Worm (Caenorhabditis elegans) whole organism, L1 larva: ENCODE results near the gene F49C12.7.
"Not testable (repeated sequence)": the region's sequence is repeated elsewhere in the genome, so short reads cannot be mapped to it uniquely, and the experiment has no call there.

Experiments used
- C34B4.2 ChIP-seq: sonication (generic microtip); optimal IDR thresholded peaks from 2 replicates; lab custom pipeline; 2017; ENCODE audit warnings: mild to moderate bottlenecking, missing genetic modification characterization, missing compliant biosample characterization
- aly-2 ChIP-seq: fragments of 150-350 bp; optimal IDR thresholded peaks from 2 replicates; lab custom pipeline; 2014; ENCODE audit warnings: missing biosample characterization, missing genetic modification characterization
- ama-1 ChIP-seq: fragments of 150-350 bp; optimal IDR thresholded peaks from 2 replicates; lab custom pipeline; 2014
- ceh-8 ChIP-seq: fragments of 200-800 bp; sonication (Bioruptor generic); optimal IDR thresholded peaks from 2 replicates; lab custom pipeline; 2018; ENCODE audit warnings: mild to moderate bottlenecking, missing genetic modification characterization, moderate library complexity, missing compliant biosample characterization
- ceh-82 ChIP-seq, 3 experiments: fragments of 150-350 bp in 1 of 3; sonication (generic microtip) in 2 of 3; optimal IDR thresholded peaks; 2 replicates each; lab custom pipeline; 2014 to 2017; ENCODE audit warnings: missing biosample characterization in 3 of 3, missing genetic modification characterization in 3 of 3
- ceh-90 ChIP-seq: sonication (generic microtip); optimal IDR thresholded peaks from 2 replicates; lab custom pipeline; 2016; ENCODE audit warnings: missing genetic modification characterization, missing compliant biosample characterization
- dsc-1 ChIP-seq: sonication (generic microtip); optimal IDR thresholded peaks from 2 replicates; lab custom pipeline; 2016; ENCODE audit warnings: mild to moderate bottlenecking, missing genetic modification characterization, missing compliant biosample characterization
- egl-27 ChIP-seq, 2 experiments: fragments of 150-350 bp in 1 of 2; sonication (generic microtip); optimal IDR thresholded peaks; 3 replicates each; lab custom pipeline; 2017 to 2018; ENCODE audit warnings: missing biosample characterization in 2 of 2, missing genetic modification characterization in 2 of 2, missing genetic modification reagents in 2 of 2
- ets-5 ChIP-seq: fragments of 200-800 bp; sonication (Bioruptor generic); IDR thresholded peaks from 2 replicates; pipeline ENCODE4 v1.3.6; 2022; ENCODE audit warnings: missing genetic modification characterization, missing compliant biosample characterization
- grh-1 ChIP-seq: fragments of 200-800 bp; sonication (Bioruptor generic); IDR thresholded peaks from 2 replicates; pipeline ENCODE4 v1.3.6; 2022; ENCODE audit warnings: missing genetic modification reagents, missing genetic modification characterization, missing compliant biosample characterization
- hlh-17 ChIP-seq: fragments of 200-800 bp; sonication (Bioruptor generic); optimal IDR thresholded peaks from 2 replicates; lab custom pipeline; 2018; ENCODE audit warnings: missing genetic modification characterization, mild to moderate bottlenecking, missing compliant biosample characterization, moderate library complexity, borderline replicate concordance
- hpl-2 ChIP-seq: fragments of 150-350 bp; optimal IDR thresholded peaks from 2 replicates; lab custom pipeline; 2014; ENCODE audit warnings: missing biosample characterization, missing genetic modification reagents, missing genetic modification characterization
- lin-14 ChIP-seq: fragments of 200-800 bp; sonication (Bioruptor generic); optimal IDR thresholded peaks from 2 replicates; lab custom pipeline; 2018; ENCODE audit warnings: mild to moderate bottlenecking, missing genetic modification characterization, moderate library complexity, missing compliant biosample characterization
- lin-35 ChIP-seq, 2 experiments: fragments of 150-350 bp; optimal IDR thresholded peaks; 2 replicates each; lab custom pipeline; 2014; ENCODE audit warnings: missing biosample characterization in 2 of 2, missing genetic modification characterization in 2 of 2, missing genetic modification reagents in 2 of 2
- lsy-2 ChIP-seq, 2 experiments: fragments of 150-350 bp; optimal IDR thresholded peaks; 2 replicates each; lab custom pipeline; 2014; ENCODE audit warnings: missing biosample characterization in 2 of 2, missing genetic modification characterization in 2 of 2
- nhr-11 ChIP-seq: fragments of 150-350 bp; optimal IDR thresholded peaks from 2 replicates; lab custom pipeline; 2014; ENCODE audit warnings: missing biosample characterization, missing genetic modification characterization
- nhr-19 ChIP-seq: fragments of 200-800 bp; sonication (Bioruptor generic); conservative IDR thresholded peaks from 2 replicates; pipeline ENCODE4 v1.3.6; 2022; ENCODE audit warnings: missing genetic modification characterization, missing compliant biosample characterization
- nhr-28 ChIP-seq: fragments of 150-350 bp; optimal IDR thresholded peaks from 2 replicates; lab custom pipeline; 2014; ENCODE audit warnings: missing biosample characterization, missing genetic modification characterization
- nhr-76 ChIP-seq: sonication (generic microtip); optimal IDR thresholded peaks from 2 replicates; lab custom pipeline; 2017; ENCODE audit warnings: missing biosample characterization, missing genetic modification characterization
- nhr-85 ChIP-seq: sonication (generic microtip); peaks from one replicate; lab custom pipeline; 2016; ENCODE audit warnings: missing genetic modification characterization, inconsistent platforms, missing compliant biosample characterization
- pag-3 ChIP-seq: sonication (generic microtip); optimal IDR thresholded peaks from 2 replicates; lab custom pipeline; 2017; ENCODE audit warnings: missing genetic modification characterization, mild to moderate bottlenecking, missing compliant biosample characterization, antibody characterized with exemption, borderline replicate concordance; ENCODE audit not compliant: insufficient read depth
- pax-3 ChIP-seq: fragments of 200-800 bp; sonication (Bioruptor generic); optimal IDR thresholded peaks from 2 replicates; lab custom pipeline; 2018; ENCODE audit warnings: mild to moderate bottlenecking, missing genetic modification characterization, moderate library complexity, missing compliant biosample characterization
- pqm-1 ChIP-seq: sonication (generic microtip); optimal IDR thresholded peaks from 3 replicates; lab custom pipeline; 2017; ENCODE audit warnings: missing biosample characterization, missing genetic modification characterization
- sup-37 ChIP-seq: fragments of 200-800 bp; sonication (Bioruptor generic); optimal IDR thresholded peaks from 2 replicates; lab custom pipeline; 2018; ENCODE audit warnings: mild to moderate bottlenecking, missing genetic modification characterization, missing compliant biosample characterization
- tbx-2 ChIP-seq: sonication (generic microtip); optimal IDR thresholded peaks from 2 replicates; lab custom pipeline; 2016; ENCODE audit warnings: missing genetic modification characterization, missing compliant biosample characterization
- unc-130 ChIP-seq: fragments of 150-350 bp; optimal IDR thresholded peaks from 2 replicates; lab custom pipeline; 2017; ENCODE audit warnings: missing biosample characterization, missing genetic modification characterization, inconsistent platforms
- unc-62 ChIP-seq: fragments of 150-350 bp; optimal IDR thresholded peaks from 2 replicates; lab custom pipeline; 2014; ENCODE audit warnings: missing biosample characterization, missing genetic modification reagents, missing genetic modification characterization
- unc-86 ChIP-seq: sonication (generic microtip); optimal IDR thresholded peaks from 2 replicates; lab custom pipeline; 2016; ENCODE audit warnings: missing genetic modification characterization, missing compliant biosample characterization
- unc-98 ChIP-seq: fragments of 200-800 bp; sonication (Bioruptor generic); IDR thresholded peaks from 2 replicates; pipeline ENCODE4 v1.3.6; 2022; ENCODE audit warnings: missing genetic modification characterization, missing compliant biosample characterization
- xbp-1 ChIP-seq: sonication (generic microtip); optimal IDR thresholded peaks from 2 replicates; lab custom pipeline; 2016; ENCODE audit warnings: missing genetic modification characterization, missing compliant biosample characterization
- zag-1 ChIP-seq: fragments of 150-350 bp; optimal IDR thresholded peaks from 2 replicates; lab custom pipeline; 2014; ENCODE audit warnings: missing biosample characterization, missing genetic modification characterization
- zip-4 ChIP-seq: fragments of 200-800 bp; sonication (Bioruptor generic); optimal IDR thresholded peaks from 2 replicates; lab custom pipeline; 2018; ENCODE audit warnings: mild to moderate bottlenecking, missing genetic modification characterization, moderate library complexity, missing compliant biosample characterization
- ztf-4 ChIP-seq: fragments of 150-350 bp; optimal IDR thresholded peaks from 2 replicates; lab custom pipeline; 2014; ENCODE audit warnings: missing biosample characterization, missing genetic modification characterization

F49C12.7 gene

DNA sequence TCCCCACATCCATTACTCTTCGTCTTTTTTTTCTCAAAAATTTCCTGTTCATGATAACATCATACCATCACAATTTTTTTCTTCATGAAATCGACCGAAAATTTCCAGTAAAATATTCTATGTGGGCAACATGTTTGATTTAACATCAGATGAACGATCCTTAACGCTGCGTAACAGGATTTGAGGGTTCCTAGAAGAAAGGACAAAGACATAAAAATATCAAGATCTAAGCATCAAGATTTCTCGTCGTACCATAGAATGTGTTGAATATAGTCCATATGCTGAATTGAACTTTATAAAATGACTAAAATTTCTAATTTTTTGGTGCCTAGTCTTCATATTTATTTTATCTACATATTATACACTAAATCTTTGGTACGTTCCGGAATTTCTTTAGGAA lies 12.6 kb downstream of the F49C12.7 start, which contains the start of gene F49C12.3:
Gene F49C12.3 (plus strand): TSS at position 301 of the 400 bp plus-strand sequence.
- no peak for TF ChIP-seq grh-1 (GFP tag; lab: Robert Waterston, UW)
- TF ChIP-seq tbx-2 (tag; lab: Kevin White, UChicago): no peak
- no peak for TF ChIP-seq nhr-11 (tag; lab: Kevin White, UChicago)
- no peak for TF ChIP-seq unc-86 (tag; lab: Kevin White, UChicago)
- TF ChIP-seq egl-27 (tag; optimal IDR thresholded peaks at IDR 0.05; lab: Kevin White, UChicago): no peak
- no peak for TF ChIP-seq nhr-76 (tag; lab: Kevin White, UChicago)
- TF ChIP-seq ztf-4: no peak
- TF ChIP-seq C34B4.2 (tag; lab: Kevin White, UChicago): no peak
- TF ChIP-seq nhr-19 (GFP tag; lab: Robert Waterston, UW): no peak
- no peak for TF ChIP-seq nhr-85
- TF ChIP-seq lin-14: no peak
- TF ChIP-seq ama-1 (lab: Kevin White, UChicago): no peak
- no peak for TF ChIP-seq unc-130
- TF ChIP-seq hpl-2: no peak
- no peak for TF ChIP-seq lin-35 (GFP tag; optimal IDR thresholded peaks at IDR 0.05; lab: Kevin White, UChicago)
- TF ChIP-seq xbp-1 (tag; lab: Kevin White, UChicago): no peak
- no peak for TF ChIP-seq unc-62 (GFP tag; lab: Kevin White, UChicago)
- no peak for TF ChIP-seq dsc-1 (tag; lab: Kevin White, UChicago)
- no peak for TF ChIP-seq lsy-2 (tag; optimal IDR thresholded peaks at IDR 0.05; lab: Kevin White, UChicago)
- no peak for TF ChIP-seq nhr-28 (tag; lab: Kevin White, UChicago)
- TF ChIP-seq, all 84 proteins: peak for 0

DNA sequence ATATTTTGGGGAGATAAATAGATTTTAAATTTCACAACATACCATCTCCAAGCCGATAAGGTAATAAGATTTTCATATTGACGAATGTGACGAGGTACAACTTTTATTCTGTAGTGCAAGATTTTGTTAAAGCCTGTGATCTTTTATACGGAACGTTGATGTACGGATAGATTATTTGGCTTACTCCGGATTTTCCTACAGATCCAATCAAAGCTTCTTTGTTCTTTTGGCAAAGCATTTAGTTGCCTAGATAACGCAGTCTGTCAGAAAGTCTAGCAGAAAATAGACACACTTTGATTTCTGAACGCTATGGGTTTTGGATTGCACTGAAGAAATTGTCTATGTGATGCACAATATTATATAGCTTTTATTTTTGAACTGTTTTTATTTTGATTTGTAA lies 13.6 kb downstream of the F49C12.7 start, which contains the start of gene F49C12.2:
Gene F49C12.2 (minus strand): TSS at position 101 of the 400 bp plus-strand sequence.
- no peak for TF ChIP-seq zag-1 (tag; lab: Kevin White, UChicago)
- TF ChIP-seq ceh-90 (tag; lab: Kevin White, UChicago): no peak

DNA sequence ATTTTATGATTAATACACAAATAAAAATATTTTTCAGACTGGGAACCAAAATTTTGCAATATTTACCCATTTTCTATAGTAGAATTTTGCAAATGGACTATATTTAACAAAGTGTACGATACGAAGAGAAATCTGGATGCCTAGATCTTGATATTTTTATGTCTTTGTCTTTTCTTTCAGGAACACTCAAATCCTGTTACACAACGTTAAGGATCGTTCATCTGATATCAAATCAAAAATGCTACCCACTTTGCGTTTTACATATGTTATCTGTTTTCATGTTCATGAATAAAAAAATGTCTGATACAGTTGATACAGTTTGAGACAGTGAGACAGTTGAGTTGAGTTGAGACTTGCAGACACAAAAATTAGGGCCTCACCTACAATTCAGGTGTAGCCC lies 16.4 kb downstream of the F49C12.7 start, which contains the start of gene F49C12.1:
Gene F49C12.1 (minus strand): TSS at position 70 of the 400 bp plus-strand sequence.
- no peak for TF ChIP-seq ceh-90 (tag; lab: Kevin White, UChicago)
- TF ChIP-seq zag-1 (tag; lab: Kevin White, UChicago): no peak
- no peak for TF ChIP-seq zip-4 (GFP tag; lab: Kevin White, UChicago)
- TF ChIP-seq pax-3 (tag; lab: Kevin White, UChicago): no peak
- TF ChIP-seq pag-3: no peak
- no peak for TF ChIP-seq ceh-8 (GFP tag; lab: Kevin White, UChicago)
- TF ChIP-seq ceh-82 (tag; optimal IDR thresholded peaks at IDR 0.05; lab: Kevin White, UChicago): no peak
- TF ChIP-seq hlh-17 (GFP tag; lab: Kevin White, UChicago): no peak
- no peak for TF ChIP-seq ets-5
- TF ChIP-seq aly-2 (tag; lab: Kevin White, UChicago): no peak
- TF ChIP-seq pqm-1 (tag; lab: Kevin White, UChicago): no peak
- no peak for TF ChIP-seq unc-98

DNA sequence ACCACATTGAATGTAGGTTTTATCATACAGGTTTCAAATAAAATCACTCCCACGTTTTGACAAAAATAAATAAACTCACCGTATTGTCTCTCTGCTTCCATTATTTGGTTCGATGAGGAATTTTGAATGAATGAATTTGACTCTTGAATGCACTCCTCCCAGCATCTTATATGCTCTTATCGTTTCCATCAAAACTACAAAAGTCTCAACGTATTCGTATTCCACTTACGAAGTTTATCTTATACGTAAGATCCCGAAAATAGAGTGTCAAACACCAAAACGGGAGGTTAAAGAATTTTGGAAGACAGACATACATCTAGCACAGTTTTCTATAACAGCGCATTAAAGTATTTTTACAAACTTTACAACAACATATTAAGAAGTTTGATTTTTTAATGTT lies 18.9 kb downstream of the F49C12.7 start, which contains the start of gene nhr-264:
Gene nhr-264 (minus strand): TSS at position 101 of the 400 bp plus-strand sequence.
- TF ChIP-seq sup-37 (GFP tag; lab: Kevin White, UChicago); ceh-8 (GFP tag; lab: Kevin White, UChicago); unc-86 (tag; lab: Kevin White, UChicago): not testable (repeated sequence)
- TF ChIP-seq, all 84 proteins: peak for 0; not testable (repeated sequence) for 84

DNA sequence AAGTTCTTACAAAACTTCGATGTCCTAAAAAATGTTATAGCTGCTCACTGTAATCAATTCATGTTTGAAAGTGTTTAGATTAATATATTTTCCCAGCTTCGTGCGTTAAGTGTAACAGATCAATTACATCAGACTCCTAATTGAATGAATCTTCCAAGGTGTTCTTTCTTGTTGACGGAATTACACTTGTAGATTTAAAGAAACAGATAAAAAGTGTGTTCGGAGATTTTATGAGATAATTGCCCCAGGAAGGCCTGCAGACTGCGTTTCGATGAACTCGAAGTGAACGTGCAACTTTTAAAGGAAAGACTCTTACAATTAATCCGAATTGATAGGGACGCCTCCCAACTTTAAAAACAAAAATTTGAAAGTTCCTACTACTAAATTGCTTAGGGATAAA lies 23.1 kb downstream of the F49C12.7 start:
- TF ChIP-seq tbx-2 (tag; lab: Kevin White, UChicago): no peak
